Worm (Caenorhabditis elegans) whole organism, L2 larva: ENCODE measurements around the gene mpz-5.

Experiments used
- elt-3 ChIP-seq: sonication (generic microtip); optimal IDR thresholded peaks from 2 replicates; lab custom pipeline; 2017; ENCODE audit warnings: missing biosample characterization, missing genetic modification characterization
- lsy-2 ChIP-seq, 2 experiments: fragments of 150-350 bp in 1 of 2; sonication (generic microtip) in 1 of 2; optimal IDR thresholded peaks; 2 replicates each; lab custom pipeline; 2014 to 2017; ENCODE audit warnings: missing biosample characterization in 2 of 2, missing genetic modification characterization in 2 of 2

ce11 chrIV:10339701-10340100, 33.9 kb downstream of the mpz-5 start:
- TF ChIP-seq elt-3 (no peak), lsy-2 (tag; optimal IDR thresholded peaks at IDR 0.05; lab: Kevin White, UChicago) (no peak)
